Fruit fly (Drosophila melanogaster) whole organism, embryonic: ENCODE measurements around the gene CG5446.
A peak's percentile ranks its signal among the peaks of the same experiment; 100 is the strongest.

Experiments
- Antp ChIP-seq: fragments of 200-800 bp; sonication (Bioruptor generic); optimal IDR thresholded peaks from 3 replicates; lab custom pipeline; 2016; ENCODE audit warnings: missing biosample characterization, missing genetic modification characterization
- C15 ChIP-seq: fragments of 200-800 bp; sonication (Bioruptor generic); IDR thresholded peaks from 3 replicates; pipeline ENCODE4 v1.3.6; 2022; ENCODE audit warnings: missing biosample characterization, missing genetic modification characterization
- CG10366 ChIP-seq: fragments of 200-800 bp; sonication (Bioruptor generic); IDR thresholded peaks from 2 replicates; pipeline ENCODE4 v1.3.6; 2022; ENCODE audit warnings: missing biosample characterization, missing genetic modification characterization
- CG11247 ChIP-seq: fragments of 200-800 bp; sonication (Bioruptor generic); IDR thresholded peaks from 2 replicates; pipeline ENCODE4 v1.3.6; 2022; ENCODE audit warnings: missing biosample characterization, missing genetic modification characterization
- CG11504 ChIP-seq: fragments of 200-800 bp; sonication (Bioruptor generic); optimal IDR thresholded peaks from 3 replicates; lab custom pipeline; 2019; ENCODE audit warnings: missing biosample characterization, mild to moderate bottlenecking, missing genetic modification characterization, moderate library complexity
- CG12155 ChIP-seq: fragments of 200-800 bp; sonication (Bioruptor generic); optimal IDR thresholded peaks from 3 replicates; lab custom pipeline; 2016; ENCODE audit warnings: missing biosample characterization, missing genetic modification characterization
- CG12236 ChIP-seq: fragments of 200-800 bp; sonication (Bioruptor generic); optimal IDR thresholded peaks from 2 replicates; lab custom pipeline; 2016; ENCODE audit warnings: missing biosample characterization, missing genetic modification characterization
- CG14710 ChIP-seq: fragments of 200-800 bp; sonication (Bioruptor generic); optimal IDR thresholded peaks from 3 replicates; lab custom pipeline; 2019; ENCODE audit warnings: missing biosample characterization, mild to moderate bottlenecking, missing genetic modification characterization, moderate library complexity
- CG14965 ChIP-seq: fragments of 200-800 bp; sonication (Bioruptor generic); optimal IDR thresholded peaks from 2 replicates; lab custom pipeline; 2016; ENCODE audit warnings: missing biosample characterization, missing genetic modification characterization, borderline replicate concordance
- CG15269 ChIP-seq: fragments of 200-800 bp; sonication (Bioruptor generic); optimal IDR thresholded peaks from 2 replicates; lab custom pipeline; 2018; ENCODE audit warnings: missing biosample characterization, mild to moderate bottlenecking, missing genetic modification characterization, moderate library complexity
- CG15479 ChIP-seq: fragments of 200-800 bp; sonication (Bioruptor generic); optimal IDR thresholded peaks from 3 replicates; lab custom pipeline; 2019; ENCODE audit warnings: missing biosample characterization, mild to moderate bottlenecking, missing genetic modification characterization, moderate library complexity
- CG16779 ChIP-seq: fragments of 200-800 bp; sonication (Bioruptor generic); IDR thresholded peaks from 2 replicates; pipeline ENCODE4 v1.3.6; 2022; ENCODE audit warnings: missing biosample characterization, missing genetic modification characterization
- CG17802 ChIP-seq: fragments of 200-800 bp; sonication (Bioruptor generic); optimal IDR thresholded peaks from 2 replicates; lab custom pipeline; 2018; ENCODE audit warnings: missing biosample characterization, mild to moderate bottlenecking, missing genetic modification characterization, moderate library complexity
- CG18619 ChIP-seq: fragments of 200-800 bp; sonication (Bioruptor generic); optimal IDR thresholded peaks from 3 replicates; lab custom pipeline; 2017; ENCODE audit warnings: missing biosample characterization, mild to moderate bottlenecking, missing genetic modification characterization
- CG2678 ChIP-seq: fragments of 200-800 bp; sonication (Bioruptor generic); optimal IDR thresholded peaks from 3 replicates; lab custom pipeline; 2019; ENCODE audit warnings: missing biosample characterization, mild to moderate bottlenecking, missing genetic modification characterization, moderate library complexity
- CG31441 ChIP-seq: fragments of 200-800 bp; sonication (Bioruptor generic); IDR thresholded peaks from 2 replicates; pipeline ENCODE4 v1.3.6; 2022; ENCODE audit warnings: missing biosample characterization, missing genetic modification characterization
- CG32767 ChIP-seq: fragments of 200-800 bp; sonication (Bioruptor generic); IDR thresholded peaks from 2 replicates; pipeline ENCODE4 v1.3.6; 2022; ENCODE audit warnings: missing biosample characterization, missing genetic modification characterization
- CG34376 ChIP-seq: fragments of 200-800 bp; sonication (Bioruptor generic); optimal IDR thresholded peaks from 2 replicates; lab custom pipeline; 2018; ENCODE audit warnings: missing biosample characterization, mild to moderate bottlenecking, missing genetic modification characterization
- CG4617 ChIP-seq: fragments of 200-800 bp; sonication (Bioruptor generic); optimal IDR thresholded peaks from 3 replicates; lab custom pipeline; 2016; ENCODE audit warnings: missing biosample characterization, missing genetic modification characterization, borderline replicate concordance
- CG5953 ChIP-seq: fragments of 200-800 bp; sonication (Bioruptor generic); IDR thresholded peaks from 2 replicates; pipeline ENCODE4 v1.3.6; 2022; ENCODE audit warnings: missing biosample characterization, missing genetic modification characterization
- CG6854 ChIP-seq: fragments of 200-800 bp; sonication (Bioruptor generic); optimal IDR thresholded peaks from 3 replicates; lab custom pipeline; 2017; ENCODE audit warnings: missing biosample characterization, mild to moderate bottlenecking, missing genetic modification characterization
- CG7928 ChIP-seq: fragments of 200-800 bp; sonication (Bioruptor generic); optimal IDR thresholded peaks from 2 replicates; lab custom pipeline; 2017; ENCODE audit warnings: missing biosample characterization, mild to moderate bottlenecking, missing genetic modification characterization
- CG9609 ChIP-seq: fragments of 200-800 bp; sonication (Bioruptor generic); optimal IDR thresholded peaks from 3 replicates; lab custom pipeline; 2016; ENCODE audit warnings: missing biosample characterization, missing genetic modification characterization
- CrebB ChIP-seq: fragments of 200-800 bp; sonication (Bioruptor generic); optimal IDR thresholded peaks from 3 replicates; lab custom pipeline; 2018; ENCODE audit warnings: missing biosample characterization, mild to moderate bottlenecking, missing genetic modification characterization
- Dll ChIP-seq: fragments of 200-800 bp; sonication (Bioruptor generic); IDR thresholded peaks from 4 replicates; pipeline ENCODE4 v1.3.6; 2022; ENCODE audit warnings: missing biosample characterization, missing genetic modification characterization; ENCODE audit not compliant: partially characterized antibody
- Doc2 ChIP-seq: fragments of 200-800 bp; sonication (Bioruptor generic); IDR thresholded peaks from 2 replicates; pipeline ENCODE4 v1.3.6; 2022; ENCODE audit warnings: missing biosample characterization, missing genetic modification characterization
- Elba2 ChIP-seq: fragments of 200-800 bp; sonication (Bioruptor generic); optimal IDR thresholded peaks from 3 replicates; lab custom pipeline; 2016; ENCODE audit warnings: missing biosample characterization, missing genetic modification characterization
- HLH4C ChIP-seq: fragments of 200-800 bp; sonication (Bioruptor generic); IDR thresholded peaks from 3 replicates; pipeline ENCODE4 v1.3.6; 2022; ENCODE audit warnings: missing biosample characterization, missing genetic modification characterization; ENCODE audit not compliant: partially characterized antibody
- Hmx ChIP-seq: fragments of 200-800 bp; sonication (Bioruptor generic); optimal IDR thresholded peaks from 2 replicates; lab custom pipeline; 2016; ENCODE audit warnings: missing biosample characterization, missing genetic modification characterization
- Neu2 ChIP-seq: fragments of 200-800 bp; sonication (Bioruptor generic); optimal IDR thresholded peaks from 3 replicates; lab custom pipeline; 2016; ENCODE audit warnings: missing biosample characterization, missing genetic modification characterization, borderline replicate concordance
- Ssrp ChIP-seq: fragments of 200-800 bp; sonication (Bioruptor generic); optimal IDR thresholded peaks from 2 replicates; lab custom pipeline; 2018; ENCODE audit warnings: missing biosample characterization, mild to moderate bottlenecking, missing genetic modification characterization, moderate library complexity
- TFAM ChIP-seq: fragments of 200-800 bp; sonication (Bioruptor generic); optimal IDR thresholded peaks from 2 replicates; lab custom pipeline; 2017; ENCODE audit warnings: missing biosample characterization, missing genetic modification characterization, inconsistent platforms
- croc ChIP-seq: fragments of 200-800 bp; sonication (Bioruptor generic); conservative IDR thresholded peaks from 3 replicates; pipeline ENCODE4 v1.3.6; 2022; ENCODE audit warnings: missing biosample characterization, missing genetic modification characterization
- esg ChIP-seq: fragments of 200-800 bp; sonication (Bioruptor generic); conservative IDR thresholded peaks from 2 replicates; pipeline ENCODE4 v1.3.6; 2022; ENCODE audit warnings: missing biosample characterization, missing genetic modification characterization
- grn ChIP-seq: fragments of 200-800 bp; sonication (Bioruptor generic); optimal IDR thresholded peaks from 3 replicates; lab custom pipeline; 2017; ENCODE audit warnings: missing biosample characterization, missing genetic modification characterization
- gsb-n ChIP-seq: fragments of 200-800 bp; sonication (Bioruptor generic); optimal IDR thresholded peaks from 3 replicates; lab custom pipeline; 2018; ENCODE audit warnings: missing biosample characterization, mild to moderate bottlenecking, missing genetic modification characterization
- her ChIP-seq: fragments of 200-800 bp; sonication (Bioruptor generic); optimal IDR thresholded peaks from 2 replicates; lab custom pipeline; 2016; ENCODE audit warnings: missing biosample characterization, missing genetic modification characterization
- hkb ChIP-seq, 2 experiments: fragments of 200-800 bp in 1 of 2; fragments of >200 bp in 1 of 2; sonication (Bioruptor generic) in 1 of 2; IDR thresholded peaks in 1 of 2; optimal IDR thresholded peaks in 1 of 2; 2 replicates each; pipeline versions ENCODE4 v1.3.6 to Lab custom; 2017 to 2022; ENCODE audit warnings: missing biosample characterization in 1 of 2, missing genetic modification characterization in 1 of 2
- lbe ChIP-seq: fragments of 200-800 bp; sonication (Bioruptor generic); optimal IDR thresholded peaks from 2 replicates; lab custom pipeline; 2016; ENCODE audit warnings: missing biosample characterization, mild to moderate bottlenecking, missing genetic modification characterization
- lmd ChIP-seq: fragments of 200-800 bp; sonication (Bioruptor generic); IDR thresholded peaks from 2 replicates; pipeline ENCODE4 v1.3.6; 2022; ENCODE audit warnings: missing biosample characterization, missing genetic modification characterization
- maf-S ChIP-seq: fragments of 200-800 bp; sonication (Bioruptor generic); optimal IDR thresholded peaks from 2 replicates; lab custom pipeline; 2016; ENCODE audit warnings: missing biosample characterization, missing genetic modification characterization
- pb ChIP-seq: fragments of 200-800 bp; sonication (Bioruptor generic); optimal IDR thresholded peaks from 3 replicates; lab custom pipeline; 2016; ENCODE audit warnings: missing biosample characterization, missing genetic modification characterization
- pum ChIP-seq: fragments of 200-800 bp; sonication (Bioruptor generic); optimal IDR thresholded peaks from 2 replicates; lab custom pipeline; 2016; ENCODE audit warnings: missing biosample characterization, missing genetic modification characterization
- tgo ChIP-seq: fragments of 200-800 bp; sonication (Bioruptor generic); IDR thresholded peaks from 3 replicates; pipeline ENCODE4 v1.3.6; 2022; ENCODE audit warnings: missing biosample characterization, missing genetic modification characterization
- tll ChIP-seq, 2 experiments: fragments of 200-800 bp in 1 of 2; fragments of >200 bp in 1 of 2; sonication (Bioruptor generic) in 1 of 2; optimal IDR thresholded peaks; 2 replicates each; lab custom pipeline; 2017 to 2019; ENCODE audit warnings: missing biosample characterization in 2 of 2, missing genetic modification characterization in 2 of 2, mild to moderate bottlenecking in 1 of 2, moderate library complexity in 1 of 2
- vfl ChIP-seq: fragments of 200-800 bp; sonication (Bioruptor generic); optimal IDR thresholded peaks from 2 replicates; lab custom pipeline; 2016; ENCODE audit warnings: missing biosample characterization, missing genetic modification characterization
- zfh2 ChIP-seq: fragments of 200-800 bp; sonication (Bioruptor generic); optimal IDR thresholded peaks from 2 replicates; lab custom pipeline; 2016; ENCODE audit warnings: missing biosample characterization, missing genetic modification characterization

The CG5446 gene

DNA sequence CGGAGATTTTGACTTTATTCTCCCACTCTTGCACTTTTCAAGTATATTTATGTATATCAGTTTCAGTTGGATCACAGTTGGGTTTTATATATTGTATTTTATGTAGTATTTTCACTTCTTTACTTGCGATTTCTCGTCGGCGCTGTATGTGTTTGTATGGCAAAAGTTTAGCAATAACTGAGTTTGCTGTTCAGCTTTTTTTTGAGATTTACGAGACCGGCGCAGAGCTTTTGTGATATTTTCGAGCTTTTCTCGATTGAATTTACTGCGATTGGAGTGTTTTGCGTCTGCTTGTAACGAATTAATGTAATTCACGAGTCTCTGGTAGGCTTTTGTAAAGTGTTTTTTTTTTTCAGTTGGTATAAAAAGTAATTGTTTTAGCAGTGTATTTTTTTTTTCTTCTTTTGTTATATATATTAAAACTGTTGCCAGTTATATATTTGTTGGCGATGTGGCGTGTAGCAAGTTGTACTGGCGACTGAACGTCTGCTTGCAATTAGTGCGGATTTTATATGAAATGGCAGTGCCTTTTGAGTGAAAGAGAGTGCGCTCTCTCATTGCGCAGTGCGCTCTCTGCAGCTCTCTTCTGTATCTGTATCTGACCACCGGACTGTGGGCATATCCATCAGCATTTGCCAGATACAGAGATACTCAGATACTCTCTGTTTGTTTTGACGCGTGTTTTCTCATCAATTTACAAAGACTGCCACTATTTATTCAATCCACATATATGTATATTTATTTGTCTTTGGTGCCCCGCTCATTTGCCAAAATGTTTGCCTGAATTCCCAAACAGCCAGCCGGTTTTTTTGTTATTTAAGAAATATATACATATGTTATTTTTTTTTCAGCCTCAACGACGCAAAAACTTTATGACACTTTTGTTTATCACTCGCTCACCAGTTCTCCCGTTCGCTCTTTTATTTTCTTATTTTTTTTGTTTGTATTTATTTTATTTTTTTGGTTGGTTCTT, 33.5 kb upstream of the CG5446 start (continued):
- TF ChIP-seq pum (GFP tag; lab: Kevin White, UChicago) (no peak), Doc2 (GFP tag; lab: Robert Waterston, UW) (no peak), croc (GFP tag; lab: Robert Waterston, UW) (no peak), hkb (optimal IDR thresholded peaks at IDR 0.05; lab: Kevin White, UChicago) (no peak), hkb (GFP tag; IDR thresholded peaks at IDR 0.05; lab: Robert Waterston, UW) (peak; percentile 73), CG15479 (GFP tag; lab: Kevin White, UChicago) (peak; percentile 85), CG12155 (GFP tag; lab: Kevin White, UChicago) (no peak), CG34376 (GFP tag; lab: Kevin White, UChicago) (peak; percentile 94), maf-S (GFP tag; lab: Kevin White, UChicago) (peak; percentile 18), CG7928 (no peak), Neu2 (no peak), vfl (GFP tag; lab: Kevin White, UChicago) (no peak), Elba2 (GFP tag; lab: Kevin White, UChicago) (no peak), CG14710 (tag; lab: Kevin White, UChicago) (peak; percentile 44), gsb-n (no peak), tgo (GFP tag; lab: Robert Waterston, UW) (peak; percentile 30; the same call in 1 of the 3 replicates), lbe (GFP tag; lab: Kevin White, UChicago) (peak; percentile 81), Ssrp (tag; lab: Kevin White, UChicago) (no peak), grn (GFP tag; lab: Kevin White, UChicago) (peak; percentile 35), CG6854 (peak; percentile 83), esg (no peak), CG18619 (GFP tag; lab: Kevin White, UChicago) (peak; percentile 75), CG12236 (GFP tag; lab: Kevin White, UChicago) (no peak), TFAM (no peak), CG15269 (tag; lab: Kevin White, UChicago) (peak; percentile 56), CG11504 (tag; lab: Kevin White, UChicago) (peak; percentile 46), her (GFP tag; lab: Kevin White, UChicago) (peak; percentile 3), pb (GFP tag; lab: Kevin White, UChicago) (no peak), zfh2 (no peak), Dll (0 out of 4 replicates have a peak, but pooled peaks have one; percentile 43), CrebB (tag; lab: Kevin White, UChicago) (peak; percentile 87), CG2678 (tag; lab: Kevin White, UChicago) (peak; percentile 79), HLH4C (GFP tag; lab: Robert Waterston, UW) (no peak), CG9609 (GFP tag; lab: Kevin White, UChicago) (no peak), tll (GFP tag; optimal IDR thresholded peaks at IDR 0.05; lab: Kevin White, UChicago) (peak in 1 of 2 experiments; percentile 67), lmd (no peak), CG17802 (tag; lab: Kevin White, UChicago) (no peak), C15 (GFP tag; lab: Robert Waterston, UW) (no peak), CG16779 (GFP tag; lab: Robert Waterston, UW) (no peak), CG5953 (GFP tag; lab: Robert Waterston, UW) (peak; percentile 74), CG31441 (GFP tag; lab: Robert Waterston, UW) (peak; percentile 39; the same call in 1 of the 2 replicates), CG10366 (GFP tag; lab: Robert Waterston, UW) (no peak; the same call in 1 of the 2 replicates), Hmx (GFP tag; lab: Kevin White, UChicago) (no peak), CG32767 (GFP tag; lab: Robert Waterston, UW) (peak; percentile 83; the same call in 1 of the 2 replicates), CG14965 (GFP tag; lab: Kevin White, UChicago) (no peak), CG4617 (GFP tag; lab: Kevin White, UChicago) (no peak), CG11247 (peak; percentile 15; the same call in 1 of the 2 replicates), Antp (GFP tag; lab: Kevin White, UChicago) (no peak)
